Worm (Caenorhabditis elegans) whole organism, L1 larva: ENCODE results near the gene Y26G10.1.

Experiments
- F16B12.6 ChIP-seq: fragments of 150-350 bp; optimal IDR thresholded peaks from 2 replicates; lab custom pipeline; 2014; ENCODE audit warnings: missing biosample characterization, missing genetic modification characterization
- ama-1 ChIP-seq: fragments of 150-350 bp; optimal IDR thresholded peaks from 2 replicates; lab custom pipeline; 2014
- ceh-82 ChIP-seq, 3 experiments: fragments of 150-350 bp in 1 of 3; sonication (generic microtip) in 2 of 3; optimal IDR thresholded peaks; 2 replicates each; lab custom pipeline; 2014 to 2017; ENCODE audit warnings: missing biosample characterization in 3 of 3, missing genetic modification characterization in 3 of 3
- dsc-1 ChIP-seq: sonication (generic microtip); optimal IDR thresholded peaks from 2 replicates; lab custom pipeline; 2016; ENCODE audit warnings: mild to moderate bottlenecking, missing genetic modification characterization, missing compliant biosample characterization
- elt-2 ChIP-seq: sonication (generic microtip); optimal IDR thresholded peaks from 2 replicates; lab custom pipeline; 2016; ENCODE audit warnings: missing genetic modification characterization, mild to moderate bottlenecking, inconsistent platforms, missing compliant biosample characterization, missing genetic modification reagents
- ets-5 ChIP-seq: fragments of 200-800 bp; sonication (Bioruptor generic); IDR thresholded peaks from 2 replicates; pipeline ENCODE4 v1.3.6; 2022; ENCODE audit warnings: missing genetic modification characterization, missing compliant biosample characterization
- fkh-4 ChIP-seq: sonication (generic microtip); optimal IDR thresholded peaks from 2 replicates; lab custom pipeline; 2016; ENCODE audit warnings: missing compliant biosample characterization, missing genetic modification characterization, borderline replicate concordance
- hlh-17 ChIP-seq: fragments of 200-800 bp; sonication (Bioruptor generic); optimal IDR thresholded peaks from 2 replicates; lab custom pipeline; 2018; ENCODE audit warnings: missing genetic modification characterization, mild to moderate bottlenecking, missing compliant biosample characterization, moderate library complexity, borderline replicate concordance
- hlh-4 ChIP-seq: sonication (generic microtip); optimal IDR thresholded peaks from 2 replicates; lab custom pipeline; 2016; ENCODE audit warnings: mild to moderate bottlenecking, missing genetic modification characterization, missing compliant biosample characterization
- hpl-2 ChIP-seq: fragments of 150-350 bp; optimal IDR thresholded peaks from 2 replicates; lab custom pipeline; 2014; ENCODE audit warnings: missing biosample characterization, missing genetic modification reagents, missing genetic modification characterization
- mdl-1 ChIP-seq, 2 experiments: fragments of 150-350 bp; optimal IDR thresholded peaks; 2 replicates each; lab custom pipeline; 2014 to 2017; ENCODE audit warnings: missing biosample characterization in 2 of 2, missing genetic modification characterization in 2 of 2, inconsistent platforms in 1 of 2
- nhr-20 ChIP-seq: sonication (generic microtip); optimal IDR thresholded peaks from 2 replicates; lab custom pipeline; 2016; ENCODE audit warnings: mild to moderate bottlenecking, missing genetic modification characterization, missing compliant biosample characterization
- nhr-76 ChIP-seq: sonication (generic microtip); optimal IDR thresholded peaks from 2 replicates; lab custom pipeline; 2017; ENCODE audit warnings: missing biosample characterization, missing genetic modification characterization
- nhr-77 ChIP-seq: fragments of 150-350 bp; optimal IDR thresholded peaks from 2 replicates; lab custom pipeline; 2014; ENCODE audit warnings: missing biosample characterization, missing genetic modification characterization
- skn-1 ChIP-seq: fragments of 150-350 bp; optimal IDR thresholded peaks from 2 replicates; lab custom pipeline; 2014; ENCODE audit warnings: missing biosample characterization, missing genetic modification characterization
- sptf-1 ChIP-seq: fragments of 150-350 bp; optimal IDR thresholded peaks from 2 replicates; lab custom pipeline; 2014; ENCODE audit warnings: missing biosample characterization, missing genetic modification characterization
- sup-37 ChIP-seq: fragments of 200-800 bp; sonication (Bioruptor generic); optimal IDR thresholded peaks from 2 replicates; lab custom pipeline; 2018; ENCODE audit warnings: mild to moderate bottlenecking, missing genetic modification characterization, missing compliant biosample characterization
- unc-62 ChIP-seq: fragments of 150-350 bp; optimal IDR thresholded peaks from 2 replicates; lab custom pipeline; 2014; ENCODE audit warnings: missing biosample characterization, missing genetic modification reagents, missing genetic modification characterization
- unc-98 ChIP-seq: fragments of 200-800 bp; sonication (Bioruptor generic); IDR thresholded peaks from 2 replicates; pipeline ENCODE4 v1.3.6; 2022; ENCODE audit warnings: missing genetic modification characterization, missing compliant biosample characterization
- ztf-11 ChIP-seq, 2 experiments: sonication (generic microtip); optimal IDR thresholded peaks; 2 replicates each; lab custom pipeline; 2016 to 2017; ENCODE audit warnings: missing genetic modification characterization in 2 of 2, missing biosample characterization in 1 of 2, missing compliant biosample characterization in 1 of 2

Y26G10.1 gene

ce11 chrV:17650427-17650826, 45.3 kb downstream of the Y26G10.1 start, which contains the start of gene fbxa-192:
TSS of gene fbxa-192 (minus strand) at chrV:17650527.
- no peak for TF ChIP-seq ceh-82 (tag; optimal IDR thresholded peaks at IDR 0.05; lab: Kevin White, UChicago)
- TF ChIP-seq dsc-1: no peak
- no peak for TF ChIP-seq sptf-1
- TF ChIP-seq ets-5 (GFP tag; lab: Robert Waterston, UW): no peak
- no peak for TF ChIP-seq ztf-11 (tag; optimal IDR thresholded peaks at IDR 0.05; lab: Kevin White, UChicago)
- TF ChIP-seq sup-37 (GFP tag; lab: Kevin White, UChicago): no peak
- TF ChIP-seq nhr-77 (tag; lab: Kevin White, UChicago): no peak
- no peak for TF ChIP-seq F16B12.6 (tag; lab: Kevin White, UChicago)
- no peak for TF ChIP-seq ama-1 (lab: Kevin White, UChicago)
- TF ChIP-seq skn-1: no peak
- TF ChIP-seq hlh-4 (tag; lab: Kevin White, UChicago): no peak
- no peak for TF ChIP-seq elt-2 (tag; lab: Kevin White, UChicago)
- no peak for TF ChIP-seq mdl-1 (tag; optimal IDR thresholded peaks at IDR 0.05; lab: Kevin White, UChicago)
- no peak for TF ChIP-seq nhr-20 (tag; lab: Kevin White, UChicago)
- TF ChIP-seq hlh-17 (GFP tag; lab: Kevin White, UChicago): no peak
- TF ChIP-seq unc-62: no peak
- TF ChIP-seq fkh-4: no peak
- TF ChIP-seq nhr-76 (tag; lab: Kevin White, UChicago): no peak
- TF ChIP-seq hpl-2 (GFP tag; lab: Kevin White, UChicago): no peak
- TF ChIP-seq unc-98 (GFP tag; lab: Robert Waterston, UW): no peak
